Fruit fly (Drosophila melanogaster): ENCODE data around the gene Cht6.

Cht6 gene

dm6 chrX:10089188-10089587 lies 72.5 kb downstream of the Cht6 start:
- TF ChIP-seq CG7045 (GFP tag; optimal IDR thresholded peaks at IDR 0.05), result no peak
- no peak for TF ChIP-seq kay (GFP tag; ENCODE audit: borderline replicate concordance)
- no peak for TF ChIP-seq cic (GFP tag; optimal IDR thresholded peaks at IDR 0.05)
- TF ChIP-seq CG7101 (tag; optimal IDR thresholded peaks at IDR 0.05), result no peak
- TF ChIP-seq CG11617 (GFP tag; optimal IDR thresholded peaks at IDR 0.05), result no peak
- no peak for TF ChIP-seq Crg-1 (GFP tag; optimal IDR thresholded peaks at IDR 0.05)
- TF ChIP-seq toe (GFP tag; optimal IDR thresholded peaks at IDR 0.05), result no peak
- no peak for TF ChIP-seq CG33017 (tag; optimal IDR thresholded peaks at IDR 0.05)
- TF ChIP-seq Mnt (GFP tag; optimal IDR thresholded peaks at IDR 0.05), result no peak
- TF ChIP-seq bab1 (GFP tag; optimal IDR thresholded peaks at IDR 0.05), result no peak
- no peak for TF ChIP-seq CG1620 (GFP tag; optimal IDR thresholded peaks at IDR 0.05)
- no peak for TF ChIP-seq CG5204 (GFP tag; optimal IDR thresholded peaks at IDR 0.05)
- TF ChIP-seq tj (GFP tag; optimal IDR thresholded peaks at IDR 0.05), result no peak
- TF ChIP-seq CG14711 (tag; optimal IDR thresholded peaks at IDR 0.05), result no peak
- TF ChIP-seq cnc (optimal IDR thresholded peaks at IDR 0.05), result no peak
- TF ChIP-seq CG12768 (GFP tag; optimal IDR thresholded peaks at IDR 0.05), result no peak
- TF ChIP-seq Clk (GFP tag; optimal IDR thresholded peaks at IDR 0.05), result no peak
- no peak for TF ChIP-seq Hr96 (GFP tag; optimal IDR thresholded peaks at IDR 0.05)
- no peak for TF ChIP-seq ovo (GFP tag; optimal IDR thresholded peaks at IDR 0.05)

- TF ChIP-seq Hr96 (GFP tag; optimal IDR thresholded peaks at IDR 0.05) (no peak), CG14711 (tag; optimal IDR thresholded peaks at IDR 0.05) (no peak), cic (GFP tag; optimal IDR thresholded peaks at IDR 0.05) (no peak)
These were observed 76.2 kb downstream of the Cht6 start for dm6 chrX:10092796-10093195.

All from whole organism, adult.